Fruit fly (Drosophila melanogaster) whole organism, prepupa: Measurements from ENCODE around the gene CG42460.
A peak's percentile ranks its signal among the peaks of the same experiment; 100 is the strongest.

Experiments used
- Blimp-1 ChIP-seq: fragments of 200-800 bp; sonication (Bioruptor generic); optimal IDR thresholded peaks from 3 replicates; lab custom pipeline; 2017; ENCODE audit warnings: missing biosample characterization, missing genetic modification characterization, mild to moderate bottlenecking, moderate library complexity, missing genetic modification reagents
- CG10669 ChIP-seq: fragments of 200-800 bp; sonication (Bioruptor generic); optimal IDR thresholded peaks from 3 replicates; lab custom pipeline; 2018; ENCODE audit warnings: missing biosample characterization, mild to moderate bottlenecking, missing genetic modification characterization, moderate library complexity
- CG11294 ChIP-seq: fragments of 200-800 bp; sonication (Bioruptor generic); IDR thresholded peaks from 2 replicates; pipeline ENCODE4 v1.3.6; 2022; ENCODE audit warnings: missing biosample characterization, missing genetic modification characterization
- CG11902 ChIP-seq: fragments of 200-800 bp; sonication (Bioruptor generic); optimal IDR thresholded peaks from 3 replicates; lab custom pipeline; 2016; ENCODE audit warnings: missing biosample characterization, missing genetic modification characterization
- CG1621 ChIP-seq: fragments of 200-800 bp; sonication (Bioruptor generic); optimal IDR thresholded peaks from 3 replicates; lab custom pipeline; 2018; ENCODE audit warnings: missing biosample characterization, mild to moderate bottlenecking, missing genetic modification characterization
- CG16779 ChIP-seq: fragments of 200-800 bp; sonication (Bioruptor generic); optimal IDR thresholded peaks from 3 replicates; lab custom pipeline; 2017; ENCODE audit warnings: missing biosample characterization, mild to moderate bottlenecking, missing genetic modification characterization
- CG32006 ChIP-seq: fragments of 200-800 bp; sonication (Bioruptor generic); optimal IDR thresholded peaks from 3 replicates; lab custom pipeline; 2017; ENCODE audit warnings: missing biosample characterization, mild to moderate bottlenecking, missing genetic modification characterization
- CG34406 ChIP-seq: fragments of 200-800 bp; sonication (Bioruptor generic); optimal IDR thresholded peaks from 3 replicates; lab custom pipeline; 2016; ENCODE audit warnings: missing biosample characterization, missing genetic modification characterization
- CG3919 ChIP-seq: fragments of 200-800 bp; sonication (Bioruptor generic); optimal IDR thresholded peaks from 3 replicates; lab custom pipeline; 2016; ENCODE audit warnings: missing biosample characterization, missing genetic modification characterization
- CG4318 ChIP-seq: fragments of 200-800 bp; sonication (Bioruptor generic); optimal IDR thresholded peaks from 3 replicates; lab custom pipeline; 2017; ENCODE audit warnings: missing biosample characterization, mild to moderate bottlenecking, missing genetic modification characterization
- CG6163 ChIP-seq: fragments of 200-800 bp; sonication (Bioruptor generic); IDR thresholded peaks from 3 replicates; pipeline ENCODE4 v1.3.6; 2022; ENCODE audit warnings: missing biosample characterization, missing genetic modification characterization
- CG6808 ChIP-seq: fragments of 200-800 bp; sonication (Bioruptor generic); optimal IDR thresholded peaks from 3 replicates; lab custom pipeline; 2017; ENCODE audit warnings: missing biosample characterization, missing genetic modification characterization, mild to moderate bottlenecking, moderate library complexity, missing genetic modification reagents
- CG6854 ChIP-seq: fragments of 200-800 bp; sonication (Bioruptor generic); optimal IDR thresholded peaks from 2 replicates; lab custom pipeline; 2017; ENCODE audit warnings: missing biosample characterization, mild to moderate bottlenecking, missing genetic modification characterization
- CG7368 ChIP-seq: fragments of 200-800 bp; sonication (Bioruptor generic); optimal IDR thresholded peaks from 3 replicates; lab custom pipeline; 2016; ENCODE audit warnings: missing biosample characterization, missing genetic modification characterization
- CG8632 ChIP-seq: fragments of 200-800 bp; sonication (Bioruptor generic); optimal IDR thresholded peaks from 3 replicates; lab custom pipeline; 2016; ENCODE audit warnings: missing biosample characterization, missing genetic modification characterization
- Eip75B ChIP-seq: fragments of 200-800 bp; sonication (Bioruptor generic); optimal IDR thresholded peaks from 3 replicates; lab custom pipeline; 2016; ENCODE audit warnings: missing biosample characterization, missing genetic modification characterization
- Eip93F ChIP-seq: fragments of 200-800 bp; sonication (Bioruptor generic); optimal IDR thresholded peaks from 2 replicates; lab custom pipeline; 2016; ENCODE audit warnings: missing biosample characterization, mild to moderate bottlenecking, missing genetic modification characterization
- Ets96B ChIP-seq: fragments of 200-800 bp; optimal IDR thresholded peaks from 2 replicates; lab custom pipeline; 2019; ENCODE audit warnings: missing biosample characterization, mild to moderate bottlenecking, missing genetic modification characterization, moderate library complexity
- Met ChIP-seq: fragments of 200-800 bp; sonication (Bioruptor generic); optimal IDR thresholded peaks from 3 replicates; lab custom pipeline; 2016; ENCODE audit warnings: missing biosample characterization, missing genetic modification characterization
- OdsH ChIP-seq: fragments of 200-800 bp; sonication (Bioruptor generic); optimal IDR thresholded peaks from 3 replicates; lab custom pipeline; 2016; ENCODE audit warnings: missing biosample characterization, missing genetic modification characterization
- Smox ChIP-seq: fragments of 200-800 bp; sonication (Bioruptor generic); optimal IDR thresholded peaks from 3 replicates; lab custom pipeline; 2016; ENCODE audit warnings: missing biosample characterization, missing genetic modification characterization
- Sox102F ChIP-seq: fragments of 200-800 bp; sonication (Bioruptor generic); optimal IDR thresholded peaks from 2 replicates; lab custom pipeline; 2016; ENCODE audit warnings: missing biosample characterization, mild to moderate bottlenecking, missing genetic modification characterization
- Sox15 ChIP-seq: fragments of 200-800 bp; sonication (Bioruptor generic); optimal IDR thresholded peaks from 3 replicates; lab custom pipeline; 2016; ENCODE audit warnings: missing biosample characterization, missing genetic modification characterization
- achi ChIP-seq: fragments of 200-800 bp; sonication (Bioruptor generic); optimal IDR thresholded peaks from 3 replicates; lab custom pipeline; 2016; ENCODE audit warnings: missing biosample characterization, missing genetic modification characterization
- dsx ChIP-seq: fragments of 200-800 bp; optimal IDR thresholded peaks from 3 replicates; lab custom pipeline; 2019; ENCODE audit warnings: missing biosample characterization, mild to moderate bottlenecking, missing genetic modification characterization, moderate library complexity; ENCODE audit not compliant: poor library complexity, severe bottlenecking
- eg ChIP-seq: fragments of 200-800 bp; sonication (Bioruptor generic); IDR thresholded peaks from 3 replicates; pipeline ENCODE4 v1.3.6; 2022; ENCODE audit warnings: missing biosample characterization, missing genetic modification characterization
- esn ChIP-seq: fragments of 200-800 bp; sonication (Bioruptor generic); optimal IDR thresholded peaks from 2 replicates; lab custom pipeline; 2016; ENCODE audit warnings: missing biosample characterization, mild to moderate bottlenecking, missing genetic modification characterization, moderate library complexity
- fd59A ChIP-seq: fragments of 200-800 bp; sonication (Bioruptor generic); optimal IDR thresholded peaks from 2 replicates; lab custom pipeline; 2017; ENCODE audit warnings: missing biosample characterization, mild to moderate bottlenecking, missing genetic modification characterization, missing genetic modification reagents
- fd85E ChIP-seq: fragments of 200-800 bp; sonication (Bioruptor generic); optimal IDR thresholded peaks from 3 replicates; lab custom pipeline; 2016; ENCODE audit warnings: missing biosample characterization, missing genetic modification characterization
- fkh ChIP-seq: fragments of 200-800 bp; sonication (Bioruptor generic); optimal IDR thresholded peaks from 3 replicates; lab custom pipeline; 2017; ENCODE audit warnings: missing biosample characterization, mild to moderate bottlenecking, missing genetic modification characterization, moderate library complexity
- lz ChIP-seq: fragments of 200-800 bp; sonication (Bioruptor generic); optimal IDR thresholded peaks from 3 replicates; lab custom pipeline; 2016; ENCODE audit warnings: missing biosample characterization, missing genetic modification characterization
- net ChIP-seq: fragments of 200-800 bp; sonication (Bioruptor generic); optimal IDR thresholded peaks from 3 replicates; lab custom pipeline; 2016; ENCODE audit warnings: missing biosample characterization, missing genetic modification characterization
- pdm3 ChIP-seq: fragments of 200-800 bp; sonication (Bioruptor generic); optimal IDR thresholded peaks from 3 replicates; lab custom pipeline; 2016; ENCODE audit warnings: missing biosample characterization, missing genetic modification characterization
- spab ChIP-seq: fragments of 200-800 bp; sonication (Bioruptor generic); optimal IDR thresholded peaks from 2 replicates; lab custom pipeline; 2017; ENCODE audit warnings: missing biosample characterization, mild to moderate bottlenecking, missing genetic modification characterization, missing genetic modification reagents
- topi ChIP-seq: fragments of 200-800 bp; sonication (Bioruptor generic); optimal IDR thresholded peaks from 3 replicates; lab custom pipeline; 2016; ENCODE audit warnings: missing biosample characterization, missing genetic modification characterization

CG42460 gene

DNA sequence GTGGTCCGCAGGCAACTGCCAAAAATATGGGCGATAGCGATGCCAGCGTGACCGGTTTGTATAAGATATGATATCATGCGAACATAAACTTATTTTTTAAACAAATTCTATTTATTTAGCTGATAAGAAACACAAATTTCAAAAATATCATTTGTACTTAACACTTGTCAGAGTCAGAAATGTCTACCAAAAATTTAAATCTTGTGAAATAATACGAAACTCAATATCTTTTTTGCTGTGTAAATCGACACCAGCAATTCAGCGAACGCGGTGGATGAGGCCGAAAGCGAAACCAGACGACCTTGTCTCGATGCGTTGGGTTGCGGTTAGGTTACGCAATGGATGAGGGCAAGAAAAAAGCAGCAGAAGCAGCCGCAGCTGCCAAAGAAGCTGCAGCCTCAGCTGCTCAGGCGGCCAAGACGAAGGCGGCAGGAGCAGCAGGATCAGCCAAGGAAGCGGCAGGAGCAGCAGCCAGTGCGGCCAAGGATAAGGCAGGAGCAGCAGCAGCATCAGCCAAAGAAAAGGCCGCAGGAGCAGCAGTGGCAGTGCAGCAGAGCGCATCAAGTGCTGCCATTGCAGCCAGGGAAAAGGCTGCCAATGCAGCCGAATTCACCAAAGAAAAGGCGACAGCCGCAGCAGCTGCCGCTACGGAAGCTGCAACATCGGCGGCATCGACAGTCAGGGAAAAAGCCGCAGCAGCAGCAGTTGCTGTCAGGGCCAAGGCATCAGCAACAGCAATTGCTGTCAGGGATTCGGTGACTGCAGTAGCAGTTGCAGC lies 28.4 kb upstream of the CG42460 start, which contains the start of gene CG31952 (continued):
- TF ChIP-seq dsx (no peak), net (GFP tag; lab: Kevin White, UChicago) (peak; percentile 51), lz (no peak), esn (GFP tag; lab: Kevin White, UChicago) (no peak), fkh (no peak), CG1621 (tag; lab: Kevin White, UChicago) (no peak), pdm3 (GFP tag; lab: Kevin White, UChicago) (peak; percentile 11), CG32006 (no peak), OdsH (GFP tag; lab: Kevin White, UChicago) (peak; percentile 13), Ets96B (tag; lab: Kevin White, UChicago) (peak; percentile 35), Eip75B (GFP tag; lab: Kevin White, UChicago) (peak; percentile 48), CG10669 (GFP tag; lab: Kevin White, UChicago) (peak; percentile 21), CG6163 (GFP tag; lab: Robert Waterston, UW) (peak; percentile 60; the same call in 2 of the 3 replicates), CG7368 (GFP tag; lab: Kevin White, UChicago) (peak; percentile 46), CG4318 (no peak), CG8632 (peak; percentile 38), CG34406 (peak; percentile 23), CG11902 (peak; percentile 30), CG11294 (no peak), topi (GFP tag; lab: Kevin White, UChicago) (peak; percentile 30), CG6808 (GFP tag; lab: Kevin White, UChicago) (peak; percentile 91), Eip93F (GFP tag; lab: Kevin White, UChicago) (no peak), CG16779 (tag; lab: Kevin White, UChicago) (no peak), achi (GFP tag; lab: Kevin White, UChicago) (peak; percentile 39)

DNA sequence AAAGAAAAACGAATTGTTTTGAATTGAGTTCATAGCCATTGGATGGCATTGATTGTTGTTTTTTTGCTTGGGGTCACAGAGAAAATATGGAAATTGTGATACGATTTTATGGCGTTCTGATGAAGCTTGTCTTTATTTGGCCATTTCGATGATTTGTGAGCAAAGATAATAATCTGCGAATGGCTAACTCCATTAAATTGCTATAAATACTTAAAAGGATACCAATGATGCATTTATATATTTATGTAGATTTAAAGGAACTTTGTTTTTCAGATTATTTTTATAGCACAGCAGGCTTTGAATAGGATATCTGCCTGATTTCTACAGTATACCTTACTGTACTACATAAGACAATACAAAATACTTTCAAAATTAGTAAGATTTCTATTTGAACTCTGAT lies 22.0 kb upstream of the CG42460 start, which contains the start of gene CG8840:
Gene CG8840 (plus strand): TSS at position 301 of the 400 bp plus-strand sequence.
- no peak for TF ChIP-seq Eip75B (GFP tag; lab: Kevin White, UChicago)

DNA sequence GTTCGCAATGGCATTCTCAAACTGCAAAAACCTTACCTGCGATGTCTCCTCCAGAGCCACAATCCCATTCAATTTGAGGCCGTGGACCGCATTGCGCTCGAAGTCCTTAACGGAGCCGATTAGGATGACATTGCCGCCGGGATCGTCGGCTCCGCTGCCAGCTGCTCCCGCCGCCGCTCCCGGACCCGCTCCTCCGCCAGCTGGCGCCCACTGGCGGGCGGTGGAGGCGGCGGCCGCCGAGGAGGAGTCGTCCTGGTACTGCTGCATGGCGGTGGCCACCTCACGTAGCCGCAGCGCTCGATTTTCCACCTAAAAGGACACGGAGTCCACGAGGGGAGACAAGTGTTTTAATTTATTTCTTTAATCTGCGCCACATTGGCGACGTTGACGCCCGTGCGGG lies 19.4 kb upstream of the CG42460 start:
- no peak for TF ChIP-seq CG16779 (tag; lab: Kevin White, UChicago)
- TF ChIP-seq spab (GFP tag; lab: Kevin White, UChicago), result no peak
- no peak for TF ChIP-seq Smox (GFP tag; lab: Kevin White, UChicago)
- no peak for TF ChIP-seq eg (GFP tag; lab: Robert Waterston, UW)
- TF ChIP-seq Sox102F (GFP tag; lab: Kevin White, UChicago), result no peak
- TF ChIP-seq Met (GFP tag; lab: Kevin White, UChicago), result no peak
- TF ChIP-seq CG34406, result no peak

DNA sequence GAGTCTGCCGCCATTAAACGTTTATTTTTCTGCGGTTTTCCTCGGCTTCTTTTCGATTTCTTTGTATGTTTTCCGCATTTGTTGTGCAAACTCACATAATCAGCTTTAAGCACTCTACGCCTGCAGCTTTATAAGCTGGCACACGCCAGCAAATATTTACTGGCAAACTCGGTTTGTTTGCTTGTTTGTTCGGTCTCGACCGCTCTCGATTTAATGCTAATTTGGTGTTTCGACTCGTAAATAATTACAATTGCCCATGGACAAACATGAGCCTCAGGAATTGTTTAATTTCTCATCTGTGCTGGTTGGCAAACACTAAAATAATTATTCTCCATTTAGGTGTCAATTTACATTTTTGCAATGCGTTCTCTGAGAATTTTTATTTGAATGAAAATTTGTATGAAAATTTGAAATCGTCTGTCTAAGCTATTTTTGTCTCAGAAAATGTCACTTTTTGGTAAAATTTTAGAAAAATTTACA lies 9.3 kb upstream of the CG42460 start, which contains the start of gene CG34175:
Gene CG34175 (plus strand): TSS at position 430 of the 480 bp plus-strand sequence.
- TF ChIP-seq esn (GFP tag; lab: Kevin White, UChicago) (no peak), Blimp-1 (GFP tag; lab: Kevin White, UChicago) (no peak), fd59A (GFP tag; lab: Kevin White, UChicago) (no peak), Eip93F (GFP tag; lab: Kevin White, UChicago) (no peak), Met (GFP tag; lab: Kevin White, UChicago) (no peak), CG4318 (no peak), Ets96B (tag; lab: Kevin White, UChicago) (no peak), fd85E (no peak), CG6854 (no peak), CG10669 (GFP tag; lab: Kevin White, UChicago) (no peak), Sox15 (no peak), CG3919 (GFP tag; lab: Kevin White, UChicago) (no peak), CG11902 (no peak), CG34406 (no peak)
